Fruit fly (Drosophila melanogaster): ENCODE data around the gene ninaE.

The ninaE gene

dm6 chr3R:19888156-19888784 lies at the start of gene ninaE:
TSS of gene ninaE (minus strand) at chr3R:19888206.
- TF ChIP-seq rn (GFP tag; IDR thresholded peaks at IDR 0.05) (no peak), CG15710 (tag; optimal IDR thresholded peaks at IDR 0.05) (no peak), fd96Ca (GFP tag; IDR thresholded peaks at IDR 0.05) (no peak), CG10348 (GFP tag; IDR thresholded peaks at IDR 0.05) (no peak), Ets98B (GFP tag; IDR thresholded peaks at IDR 0.05) (no peak)

dm6 chr3R:19935777-19936125 lies 47.7 kb upstream of the ninaE start:
- no peak for TF ChIP-seq Ets98B (GFP tag; IDR thresholded peaks at IDR 0.05)
- no peak for TF ChIP-seq CG12605 (GFP tag; IDR thresholded peaks at IDR 0.05)

dm6 chr3R:19934840-19935776 lies 47.1 kb upstream of the ninaE start, which contains the start of gene mira:
TSS of gene mira (minus strand) at chr3R:19935120.
- TF ChIP-seq CG17806 (tag; optimal IDR thresholded peaks at IDR 0.05) (no peak), Pif1B (GFP tag; optimal IDR thresholded peaks at IDR 0.05) (no peak), CG9948 (tag; optimal IDR thresholded peaks at IDR 0.05) (no peak), rn (GFP tag; IDR thresholded peaks at IDR 0.05) (no peak), Pif1A (GFP tag; optimal IDR thresholded peaks at IDR 0.05) (no peak), CG14655 (GFP tag; optimal IDR thresholded peaks at IDR 0.05) (no peak), CG15710 (tag; optimal IDR thresholded peaks at IDR 0.05) (no peak), Ets98B (GFP tag; IDR thresholded peaks at IDR 0.05) (no peak), D1 (tag; optimal IDR thresholded peaks at IDR 0.05) (no peak), EcR (GFP tag; optimal IDR thresholded peaks at IDR 0.05) (no peak), CG34367 (tag; optimal IDR thresholded peaks at IDR 0.05) (no peak), CG8159 (tag; optimal IDR thresholded peaks at IDR 0.05) (no peak), CG32121 (GFP tag; IDR thresholded peaks at IDR 0.05) (no peak), CG13204 (GFP tag; optimal IDR thresholded peaks at IDR 0.05) (no peak), Snoo (tag; optimal IDR thresholded peaks at IDR 0.05) (no peak)

- no peak for TF ChIP-seq CG4496 (GFP tag; IDR thresholded peaks at IDR 0.05)
- TF ChIP-seq Pif1B (GFP tag; optimal IDR thresholded peaks at IDR 0.05) = no peak
- no peak for TF ChIP-seq CG8159 (tag; optimal IDR thresholded peaks at IDR 0.05)
- no peak for TF ChIP-seq CG9948 (tag; optimal IDR thresholded peaks at IDR 0.05)
- TF ChIP-seq CG8301 (tag; optimal IDR thresholded peaks at IDR 0.05) = no peak
- no peak for TF ChIP-seq D1 (tag; optimal IDR thresholded peaks at IDR 0.05)
- TF ChIP-seq CG34367 (tag; optimal IDR thresholded peaks at IDR 0.05) = no peak
- no peak for TF ChIP-seq fd96Ca (GFP tag; IDR thresholded peaks at IDR 0.05)
- no peak for TF ChIP-seq CG13204 (GFP tag; optimal IDR thresholded peaks at IDR 0.05)
- TF ChIP-seq CG12605 (GFP tag; IDR thresholded peaks at IDR 0.05) = no peak
- TF ChIP-seq CG14655 (GFP tag; optimal IDR thresholded peaks at IDR 0.05) = no peak
- no peak for TF ChIP-seq Snoo (tag; optimal IDR thresholded peaks at IDR 0.05)
These were observed 44.2 kb upstream of the ninaE start for dm6 chr3R:19932169-19932568.

dm6 chr3R:19930913-19931706 lies 43.1 kb upstream of the ninaE start:
- TF ChIP-seq CG8301 (tag; optimal IDR thresholded peaks at IDR 0.05) = no peak

- no peak for TF ChIP-seq Pif1B (GFP tag; optimal IDR thresholded peaks at IDR 0.05)
- TF ChIP-seq EcR (GFP tag; optimal IDR thresholded peaks at IDR 0.05) = no peak
- TF ChIP-seq CG34367 (tag; optimal IDR thresholded peaks at IDR 0.05) = no peak
- TF ChIP-seq CG32121 (GFP tag; IDR thresholded peaks at IDR 0.05) = no peak
- TF ChIP-seq CG8159 (tag; optimal IDR thresholded peaks at IDR 0.05) = no peak
- no peak for TF ChIP-seq CG9948 (tag; optimal IDR thresholded peaks at IDR 0.05)
- no peak for TF ChIP-seq CG15710 (tag; optimal IDR thresholded peaks at IDR 0.05)
- no peak for TF ChIP-seq CG12605 (GFP tag; IDR thresholded peaks at IDR 0.05)
- TF ChIP-seq fd96Ca (GFP tag; IDR thresholded peaks at IDR 0.05) = no peak
- no peak for TF ChIP-seq CG14655 (GFP tag; optimal IDR thresholded peaks at IDR 0.05)
- TF ChIP-seq Pif1A (GFP tag; optimal IDR thresholded peaks at IDR 0.05) = no peak
- no peak for TF ChIP-seq CG10348 (GFP tag; IDR thresholded peaks at IDR 0.05)
- TF ChIP-seq CG4496 (GFP tag; IDR thresholded peaks at IDR 0.05) = no peak
These were observed 40.5 kb upstream of the ninaE start, which contains the start of gene CG4459 for dm6 chr3R:19928544-19928943. TSS of gene CG4459 (minus strand) at chr3R:19928644.

- TF ChIP-seq Pif1A (GFP tag; optimal IDR thresholded peaks at IDR 0.05) (no peak), CG12605 (GFP tag; IDR thresholded peaks at IDR 0.05) (no peak), CG8159 (tag; optimal IDR thresholded peaks at IDR 0.05) (no peak), CG9948 (tag; optimal IDR thresholded peaks at IDR 0.05) (no peak), CG15710 (tag; optimal IDR thresholded peaks at IDR 0.05) (no peak), Ets98B (GFP tag; IDR thresholded peaks at IDR 0.05) (no peak), CG34367 (tag; optimal IDR thresholded peaks at IDR 0.05) (no peak), CG13204 (GFP tag; optimal IDR thresholded peaks at IDR 0.05) (no peak)
These were observed 37.3 kb upstream of the ninaE start, which contains the start of gene CG4462 for dm6 chr3R:19925271-19925670. TSS of gene CG4462 (minus strand) at chr3R:19925371.

Data from whole organism, pupa.